Worm (Caenorhabditis elegans) whole organism, L3 larva: ENCODE data around the gene T04F3.3.

Source experiments
- R02D3.7 ChIP-seq: fragments of 150-350 bp; optimal IDR thresholded peaks from 2 replicates; lab custom pipeline; 2014; ENCODE audit warnings: missing biosample characterization, missing genetic modification characterization
- aly-2 ChIP-seq: fragments of 150-350 bp; optimal IDR thresholded peaks from 2 replicates; lab custom pipeline; 2014; ENCODE audit warnings: missing biosample characterization, missing genetic modification characterization
- ceh-28 ChIP-seq: fragments of 150-350 bp; optimal IDR thresholded peaks from 2 replicates; lab custom pipeline; 2014; ENCODE audit warnings: missing biosample characterization, missing genetic modification reagents, missing genetic modification characterization
- ceh-82 ChIP-seq: fragments of 150-350 bp; optimal IDR thresholded peaks from 2 replicates; lab custom pipeline; 2014; ENCODE audit warnings: missing biosample characterization, missing genetic modification characterization
- ceh-9 ChIP-seq: sonication (generic microtip); optimal IDR thresholded peaks from 2 replicates; lab custom pipeline; 2018; ENCODE audit warnings: missing biosample characterization, missing genetic modification characterization
- daf-12 ChIP-seq: fragments of 150-350 bp; optimal IDR thresholded peaks from 2 replicates; lab custom pipeline; 2014; ENCODE audit warnings: missing biosample characterization, missing genetic modification reagents, missing genetic modification characterization
- egl-27 ChIP-seq: sonication (generic microtip); optimal IDR thresholded peaks from 4 replicates; lab custom pipeline; 2017; ENCODE audit warnings: missing biosample characterization, missing genetic modification reagents, missing genetic modification characterization
- elt-1 ChIP-seq: fragments of 150-350 bp; optimal IDR thresholded peaks from 2 replicates; lab custom pipeline; 2014; ENCODE audit warnings: missing biosample characterization, missing genetic modification characterization
- elt-2 ChIP-seq: sonication (generic microtip); optimal IDR thresholded peaks from 2 replicates; lab custom pipeline; 2016; ENCODE audit warnings: missing genetic modification reagents, mild to moderate bottlenecking, missing genetic modification characterization, missing compliant biosample characterization
- elt-3 ChIP-seq, 3 experiments: fragments of 150-350 bp in 1 of 3; sonication (generic microtip) in 2 of 3; optimal IDR thresholded peaks; 2 replicates in 2 of 3; 4 replicates in 1 of 3; lab custom pipeline; 2014 to 2017; ENCODE audit warnings: missing biosample characterization in 3 of 3, missing genetic modification characterization in 3 of 3
- eor-1 ChIP-seq, 2 experiments: fragments of 150-350 bp; optimal IDR thresholded peaks; 2 replicates each; lab custom pipeline; 2014 to 2018; ENCODE audit warnings: missing biosample characterization in 2 of 2, missing genetic modification characterization in 2 of 2
- fkh-10 ChIP-seq: sonication (generic microtip); optimal IDR thresholded peaks from 2 replicates; lab custom pipeline; 2017; ENCODE audit warnings: missing biosample characterization, missing genetic modification reagents, missing genetic modification characterization
- fkh-2 ChIP-seq: fragments of 150-350 bp; optimal IDR thresholded peaks from 2 replicates; lab custom pipeline; 2014; ENCODE audit warnings: missing biosample characterization, missing genetic modification reagents, missing genetic modification characterization
- hmg-11 ChIP-seq: sonication (generic microtip); optimal IDR thresholded peaks from 2 replicates; lab custom pipeline; 2016; ENCODE audit warnings: missing genetic modification characterization, missing compliant biosample characterization
- jun-1 ChIP-seq: fragments of 150-350 bp; optimal IDR thresholded peaks from 2 replicates; lab custom pipeline; 2014; ENCODE audit warnings: missing biosample characterization, missing genetic modification reagents, missing genetic modification characterization
- lin-15B ChIP-seq: fragments of 150-350 bp; optimal IDR thresholded peaks from 2 replicates; lab custom pipeline; 2014; ENCODE audit warnings: missing biosample characterization, missing genetic modification characterization
- lsy-12 ChIP-seq: sonication (generic microtip); optimal IDR thresholded peaks from 2 replicates; lab custom pipeline; 2016; ENCODE audit warnings: mild to moderate bottlenecking, missing genetic modification characterization, missing compliant biosample characterization
- mdl-1 ChIP-seq: fragments of 150-350 bp; optimal IDR thresholded peaks from 2 replicates; lab custom pipeline; 2014; ENCODE audit warnings: missing biosample characterization, missing genetic modification characterization
- mml-1 ChIP-seq: fragments of 150-350 bp; sonication (generic microtip); optimal IDR thresholded peaks from 3 replicates; lab custom pipeline; 2014; ENCODE audit warnings: missing biosample characterization, missing genetic modification characterization
- nfya-1 ChIP-seq: sonication (generic microtip); optimal IDR thresholded peaks from 2 replicates; lab custom pipeline; 2017; ENCODE audit warnings: missing genetic modification characterization, mild to moderate bottlenecking, missing compliant biosample characterization, antibody characterized with exemption, moderate library complexity; ENCODE audit not compliant: insufficient read depth
- nhr-11 ChIP-seq: fragments of 150-350 bp; optimal IDR thresholded peaks from 2 replicates; lab custom pipeline; 2014; ENCODE audit warnings: missing biosample characterization, missing genetic modification characterization
- nhr-12 ChIP-seq: fragments of 150-350 bp; optimal IDR thresholded peaks from 2 replicates; lab custom pipeline; 2014; ENCODE audit warnings: missing biosample characterization, missing genetic modification characterization
- nhr-23 ChIP-seq: fragments of 150-350 bp; optimal IDR thresholded peaks from 2 replicates; lab custom pipeline; 2014; ENCODE audit warnings: missing biosample characterization, missing genetic modification reagents, missing genetic modification characterization
- nhr-237 ChIP-seq: fragments of 150-350 bp; optimal IDR thresholded peaks from 2 replicates; lab custom pipeline; 2014; ENCODE audit warnings: missing biosample characterization, missing genetic modification characterization
- nhr-25 ChIP-seq: sonication (generic microtip); optimal IDR thresholded peaks from 2 replicates; lab custom pipeline; 2017; ENCODE audit warnings: missing biosample characterization, missing genetic modification characterization
- nhr-28 ChIP-seq: fragments of 150-350 bp; optimal IDR thresholded peaks from 2 replicates; lab custom pipeline; 2014; ENCODE audit warnings: missing biosample characterization, missing genetic modification characterization
- nhr-43 ChIP-seq: sonication (generic microtip); optimal IDR thresholded peaks from 2 replicates; lab custom pipeline; 2016; ENCODE audit warnings: mild to moderate bottlenecking, missing genetic modification characterization, missing compliant biosample characterization; ENCODE audit not compliant: poor library complexity, severe bottlenecking
- nhr-77 ChIP-seq: fragments of 150-350 bp; optimal IDR thresholded peaks from 2 replicates; lab custom pipeline; 2014; ENCODE audit warnings: missing biosample characterization, missing genetic modification characterization
- pqm-1 ChIP-seq: fragments of 150-350 bp; optimal IDR thresholded peaks from 2 replicates; lab custom pipeline; 2017; ENCODE audit warnings: missing biosample characterization, missing genetic modification characterization, inconsistent platforms
- skn-1 ChIP-seq: fragments of 150-350 bp; optimal IDR thresholded peaks from 2 replicates; lab custom pipeline; 2014; ENCODE audit warnings: missing biosample characterization, missing genetic modification characterization
- snpc-4 ChIP-seq: fragments of 150-350 bp; optimal IDR thresholded peaks from 2 replicates; lab custom pipeline; 2014; ENCODE audit warnings: missing biosample characterization, missing genetic modification characterization
- tbx-2 ChIP-seq: sonication (generic microtip); optimal IDR thresholded peaks from 2 replicates; lab custom pipeline; 2016; ENCODE audit warnings: mild to moderate bottlenecking, missing genetic modification characterization, missing compliant biosample characterization
- unc-62 ChIP-seq: fragments of 150-350 bp; sonication (generic microtip); optimal IDR thresholded peaks from 4 replicates; lab custom pipeline; 2014; ENCODE audit warnings: missing biosample characterization, missing genetic modification reagents, missing genetic modification characterization
- zag-1 ChIP-seq: fragments of 150-350 bp; optimal IDR thresholded peaks from 2 replicates; lab custom pipeline; 2014; ENCODE audit warnings: missing biosample characterization, missing genetic modification characterization
- ztf-11 ChIP-seq: fragments of 150-350 bp; optimal IDR thresholded peaks from 2 replicates; lab custom pipeline; 2014; ENCODE audit warnings: missing biosample characterization, missing genetic modification characterization
- ztf-4 ChIP-seq: fragments of 150-350 bp; optimal IDR thresholded peaks from 2 replicates; lab custom pipeline; 2014; ENCODE audit warnings: missing biosample characterization, missing genetic modification characterization

T04F3.3 gene

ce11 chrV:11794172-11794571 lies 35.4 kb downstream of the T04F3.3 start:
- TF ChIP-seq unc-62 (GFP tag; lab: Kevin White, UChicago) (no peak), egl-27 (tag; lab: Kevin White, UChicago) (no peak), snpc-4 (tag; lab: Kevin White, UChicago) (no peak), elt-3 (tag; optimal IDR thresholded peaks at IDR 0.05; lab: Kevin White, UChicago) (no peak), lin-15B (tag; lab: Kevin White, UChicago) (no peak), nhr-43 (tag; lab: Kevin White, UChicago) (peak; percentile 52), nhr-25 (tag; lab: Kevin White, UChicago) (peak; percentile 64)

DNA sequence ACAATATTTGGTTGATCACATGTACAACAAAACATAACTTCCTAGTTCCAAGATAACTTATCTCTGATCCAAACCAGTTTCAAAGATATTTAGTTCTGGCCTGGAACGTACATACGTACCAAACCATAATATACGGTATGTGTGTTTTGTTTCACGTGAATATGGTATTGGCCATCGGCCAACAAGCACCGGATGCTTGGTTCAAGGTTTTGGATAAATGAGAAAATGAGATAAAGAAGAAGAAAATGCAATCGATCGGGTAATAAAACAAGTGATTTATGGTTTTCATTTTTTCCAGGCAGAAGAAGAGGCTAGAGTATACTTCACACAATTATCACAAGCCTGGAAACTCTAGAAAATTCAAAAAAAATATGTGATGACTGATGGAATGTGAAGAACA lies 36.6 kb downstream of the T04F3.3 start:
- no peak for TF ChIP-seq nhr-28 (tag; lab: Kevin White, UChicago)
- peak; percentile 47 for TF ChIP-seq ceh-28 (tag; lab: Kevin White, UChicago)
- TF ChIP-seq pqm-1 (tag; lab: Kevin White, UChicago), result no peak
- peak; percentile 23 for TF ChIP-seq nhr-25 (tag; lab: Kevin White, UChicago)
- no peak for TF ChIP-seq R02D3.7 (tag; lab: Kevin White, UChicago)
- peak; percentile 64 for TF ChIP-seq nhr-23 (tag; lab: Kevin White, UChicago)

DNA sequence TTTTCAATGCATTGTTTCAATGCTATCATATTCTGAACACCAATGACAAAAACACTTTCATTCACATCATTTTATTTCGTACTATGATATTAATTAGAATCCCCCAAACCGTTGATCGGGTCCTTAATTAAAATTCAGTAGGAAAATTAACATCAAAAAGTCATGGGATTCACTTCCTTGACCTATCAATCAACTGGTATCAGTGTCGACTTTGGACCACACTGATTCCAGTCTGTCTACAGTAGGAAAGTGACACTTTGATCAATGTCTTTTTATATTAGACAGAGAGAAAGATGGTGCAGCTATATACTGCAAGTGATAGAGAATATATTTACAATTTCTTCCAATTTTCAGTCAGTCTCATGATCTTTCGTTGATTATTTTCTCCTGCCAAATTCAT lies 37.6 kb downstream of the T04F3.3 start:
- no peak for TF ChIP-seq nhr-11
- TF ChIP-seq nhr-23 (tag; lab: Kevin White, UChicago), result peak; percentile 37
- TF ChIP-seq nhr-43 (tag; lab: Kevin White, UChicago), result peak; percentile 31
- peak; percentile 2 for TF ChIP-seq jun-1 (tag; lab: Kevin White, UChicago)

- TF ChIP-seq nhr-11 (no peak), egl-27 (tag; lab: Kevin White, UChicago) (no peak), jun-1 (tag; lab: Kevin White, UChicago) (no peak), lsy-12 (no peak), daf-12 (tag; lab: Kevin White, UChicago) (no peak), hmg-11 (tag; lab: Kevin White, UChicago) (no peak), snpc-4 (tag; lab: Kevin White, UChicago) (no peak), nhr-237 (tag; lab: Kevin White, UChicago) (no peak), ztf-4 (tag; lab: Kevin White, UChicago) (no peak), nhr-43 (tag; lab: Kevin White, UChicago) (peak; percentile 47), nhr-25 (tag; lab: Kevin White, UChicago) (peak; percentile 79), fkh-10 (no peak)
- TF ChIP-seq, all 47 proteins: peak for 2
Observed at ce11 chrV:11797272-11797855, 38.6 kb downstream of the T04F3.3 start.

DNA sequence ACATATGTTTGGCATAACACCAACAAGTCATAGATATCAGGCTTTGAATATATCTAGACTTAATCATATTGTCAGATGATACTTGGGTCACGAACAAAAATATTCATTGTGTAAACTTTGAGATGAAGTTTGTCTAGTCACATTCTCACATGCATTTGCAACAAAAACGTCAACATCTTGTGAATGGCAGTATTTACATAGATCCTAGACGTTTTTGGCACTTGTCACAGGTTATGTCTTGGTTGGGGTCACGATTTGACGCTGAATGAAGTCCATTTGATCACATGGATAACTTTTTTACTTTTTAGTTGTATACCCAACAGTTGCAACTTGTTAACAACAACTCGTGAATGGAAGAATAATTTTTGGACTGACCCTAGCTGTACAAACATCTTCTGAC lies 39.6 kb downstream of the T04F3.3 start:
- no peak for TF ChIP-seq fkh-2 (tag; lab: Kevin White, UChicago)
- TF ChIP-seq elt-3 (tag; optimal IDR thresholded peaks at IDR 0.05; lab: Kevin White, UChicago), result no peak
- TF ChIP-seq ceh-28 (tag; lab: Kevin White, UChicago), result no peak
- TF ChIP-seq snpc-4 (tag; lab: Kevin White, UChicago), result no peak
- no peak for TF ChIP-seq egl-27 (tag; lab: Kevin White, UChicago)
- no peak for TF ChIP-seq elt-1 (tag; lab: Kevin White, UChicago)
- no peak for TF ChIP-seq eor-1 (tag; optimal IDR thresholded peaks at IDR 0.05; lab: Kevin White, UChicago)
- no peak for TF ChIP-seq zag-1 (tag; lab: Kevin White, UChicago)
- TF ChIP-seq nhr-12 (tag; lab: Kevin White, UChicago), result no peak
- TF ChIP-seq ztf-11 (tag; lab: Kevin White, UChicago), result no peak
- no peak for TF ChIP-seq mml-1 (tag; lab: Kevin White, UChicago)
- TF ChIP-seq pqm-1 (tag; lab: Kevin White, UChicago), result no peak
- TF ChIP-seq nhr-43 (tag; lab: Kevin White, UChicago), result no peak
- no peak for TF ChIP-seq daf-12 (tag; lab: Kevin White, UChicago)
- no peak for TF ChIP-seq jun-1 (tag; lab: Kevin White, UChicago)
- TF ChIP-seq tbx-2 (tag; lab: Kevin White, UChicago), result no peak
- TF ChIP-seq, all 47 proteins: peak for 0

- TF ChIP-seq ceh-9 (tag; lab: Kevin White, UChicago), result no peak
- peak; percentile 55 for TF ChIP-seq ztf-4 (tag; lab: Kevin White, UChicago)
- TF ChIP-seq mdl-1 (tag; lab: Kevin White, UChicago), result peak; percentile 88
- TF ChIP-seq mml-1 (tag; lab: Kevin White, UChicago), result peak; percentile 85
- TF ChIP-seq lin-15B (tag; lab: Kevin White, UChicago), result no peak
- no peak for TF ChIP-seq zag-1 (tag; lab: Kevin White, UChicago)
- TF ChIP-seq nhr-77 (tag; lab: Kevin White, UChicago), result no peak
- TF ChIP-seq nfya-1 (tag; lab: Kevin White, UChicago), result peak; percentile 46
- TF ChIP-seq elt-2, result no peak
- peak in 1 of 3 experiments; percentile 49 for TF ChIP-seq elt-3 (tag; optimal IDR thresholded peaks at IDR 0.05; lab: Kevin White, UChicago)
- peak; percentile 53 for TF ChIP-seq lsy-12
- TF ChIP-seq R02D3.7 (tag; lab: Kevin White, UChicago), result peak; percentile 0
- TF ChIP-seq fkh-10, result no peak
- peak; percentile 19 for TF ChIP-seq ceh-28 (tag; lab: Kevin White, UChicago)
- no peak for TF ChIP-seq pqm-1 (tag; lab: Kevin White, UChicago)
- TF ChIP-seq aly-2 (tag; lab: Kevin White, UChicago), result no peak
- TF ChIP-seq nhr-43 (tag; lab: Kevin White, UChicago), result peak; percentile 99
- TF ChIP-seq nhr-25 (tag; lab: Kevin White, UChicago), result peak; percentile 98
- TF ChIP-seq nhr-23 (tag; lab: Kevin White, UChicago), result peak; percentile 98
- TF ChIP-seq ceh-82, result no peak
- no peak for TF ChIP-seq nhr-28 (tag; lab: Kevin White, UChicago)
- TF ChIP-seq skn-1 (tag; lab: Kevin White, UChicago), result no peak
Observed at ce11 chrV:11799252-11799822, 40.6 kb downstream of the T04F3.3 start.
